Worm (Caenorhabditis elegans) whole organism, midembryonic: ENCODE measurements around the gene frpr-2.

Source experiments
- T22C8.4 ChIP-seq: fragments of 200-800 bp; sonication (Bioruptor generic); IDR thresholded peaks from 2 replicates; pipeline ENCODE4 v1.3.6; 2022; ENCODE audit warnings: missing genetic modification characterization, missing compliant biosample characterization
- cog-1 ChIP-seq: sonication (generic microtip); optimal IDR thresholded peaks from 2 replicates; lab custom pipeline; 2016; ENCODE audit warnings: missing genetic modification characterization, missing compliant biosample characterization
- flt-1 ChIP-seq: fragments of 200-800 bp; sonication (Bioruptor generic); IDR thresholded peaks from 2 replicates; pipeline ENCODE4 v1.3.6; 2022; ENCODE audit warnings: missing genetic modification characterization, missing compliant biosample characterization
- klf-2 ChIP-seq: fragments of 200-800 bp; sonication (Bioruptor generic); conservative IDR thresholded peaks from 2 replicates; pipeline ENCODE4 v1.3.6; 2022; ENCODE audit warnings: missing genetic modification reagents, missing genetic modification characterization, missing compliant biosample characterization
- med-1 ChIP-seq: sonication (generic microtip); optimal IDR thresholded peaks from 2 replicates; lab custom pipeline; 2017; ENCODE audit warnings: missing genetic modification characterization, mild to moderate bottlenecking, missing compliant biosample characterization, antibody characterized with exemption, missing genetic modification reagents; ENCODE audit not compliant: insufficient read depth
- ref-1 ChIP-seq: fragments of 200-800 bp; sonication (Bioruptor generic); conservative IDR thresholded peaks from 2 replicates; pipeline ENCODE4 v1.3.6; 2022; ENCODE audit warnings: missing genetic modification reagents, missing genetic modification characterization, missing compliant biosample characterization
- tab-1 ChIP-seq: fragments of 200-800 bp; sonication (Bioruptor generic); IDR thresholded peaks from 2 replicates; pipeline ENCODE4 v1.3.6; 2022; ENCODE audit warnings: missing genetic modification characterization, missing compliant biosample characterization
- ztf-23 ChIP-seq: fragments of 200-800 bp; sonication (Bioruptor generic); IDR thresholded peaks from 2 replicates; pipeline ENCODE4 v1.3.6; 2022; ENCODE audit warnings: missing genetic modification reagents, missing genetic modification characterization, missing compliant biosample characterization
- ztf-29 ChIP-seq: fragments of 200-800 bp; sonication (Bioruptor generic); IDR thresholded peaks from 2 replicates; pipeline ENCODE4 v1.3.6; 2022; ENCODE audit warnings: missing genetic modification reagents, missing genetic modification characterization, missing compliant biosample characterization

The frpr-2 gene

ce11 chrX:13002322-13002721 is 37.1 kb downstream of the frpr-2 start:
- TF ChIP-seq cog-1, result no peak
- no peak for TF ChIP-seq tab-1 (GFP tag; lab: Robert Waterston, UW)
- TF ChIP-seq ref-1, result no peak
- no peak for TF ChIP-seq ztf-29
- TF ChIP-seq med-1 (GFP tag; lab: Kevin White, UChicago), result no peak
- no peak for TF ChIP-seq T22C8.4 (GFP tag; lab: Robert Waterston, UW)
- no peak for TF ChIP-seq flt-1 (GFP tag; lab: Robert Waterston, UW)
- TF ChIP-seq ztf-23 (GFP tag; lab: Robert Waterston, UW), result no peak
- TF ChIP-seq klf-2 (GFP tag; lab: Robert Waterston, UW), result no peak

DNA sequence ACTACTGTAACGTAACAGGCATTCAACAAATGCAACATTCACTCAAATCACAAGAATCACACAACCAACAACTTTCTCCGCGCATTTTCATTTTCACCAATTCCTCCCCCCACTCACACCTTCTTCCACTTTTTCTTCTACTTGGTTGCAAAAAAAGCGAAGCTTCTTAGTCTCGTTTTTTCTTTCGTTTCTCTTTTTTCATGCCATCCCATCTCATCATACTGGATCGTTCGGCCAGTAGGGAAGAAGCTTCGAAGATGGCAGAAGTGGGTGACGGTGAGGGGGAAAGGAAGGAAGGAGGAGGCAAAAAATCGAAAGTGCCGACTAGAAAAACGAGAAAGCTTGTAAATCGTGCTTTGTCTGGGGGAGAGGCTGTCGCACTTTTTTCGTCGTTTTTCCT is 37.8 kb downstream of the frpr-2 start:
- no peak for TF ChIP-seq T22C8.4 (GFP tag; lab: Robert Waterston, UW)
- no peak for TF ChIP-seq tab-1 (GFP tag; lab: Robert Waterston, UW)
- TF ChIP-seq klf-2 (GFP tag; lab: Robert Waterston, UW), result no peak
- TF ChIP-seq flt-1 (GFP tag; lab: Robert Waterston, UW), result no peak
- TF ChIP-seq ztf-23 (GFP tag; lab: Robert Waterston, UW), result no peak
- no peak for TF ChIP-seq cog-1
- TF ChIP-seq ztf-29, result no peak
- no peak for TF ChIP-seq med-1 (GFP tag; lab: Kevin White, UChicago)
- TF ChIP-seq ref-1, result no peak

DNA sequence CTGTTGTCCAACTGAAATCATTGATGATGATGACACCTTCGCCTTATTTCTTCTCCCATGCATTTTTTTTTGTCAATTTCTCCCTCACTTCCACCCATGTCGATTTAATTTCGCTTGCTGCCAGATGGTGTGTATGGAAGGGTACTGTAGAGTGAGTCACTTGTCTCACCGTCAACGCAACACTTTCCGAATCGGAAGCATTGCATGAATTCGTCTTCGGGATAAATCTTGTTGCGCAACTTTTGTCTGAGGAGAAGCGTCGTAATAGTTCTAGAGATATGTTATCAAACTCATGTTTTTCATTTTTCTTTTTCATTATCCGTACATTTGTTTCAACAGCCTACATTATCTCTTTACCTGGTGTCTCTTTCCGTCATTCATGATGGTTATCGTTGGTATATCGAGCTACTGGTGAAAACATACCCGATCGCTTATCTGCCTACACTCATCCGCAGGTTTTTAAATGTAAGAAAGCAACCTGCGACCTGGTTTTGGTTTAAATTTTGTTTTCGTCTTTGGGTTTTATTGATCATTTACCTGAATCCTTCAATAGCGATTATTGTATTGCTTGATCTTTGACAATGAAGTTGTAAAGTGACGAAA is 39.3 kb downstream of the frpr-2 start:
- TF ChIP-seq flt-1 (GFP tag; lab: Robert Waterston, UW), result no peak
- TF ChIP-seq med-1 (GFP tag; lab: Kevin White, UChicago), result no peak
- no peak for TF ChIP-seq ztf-23 (GFP tag; lab: Robert Waterston, UW)
- no peak for TF ChIP-seq ztf-29

DNA sequence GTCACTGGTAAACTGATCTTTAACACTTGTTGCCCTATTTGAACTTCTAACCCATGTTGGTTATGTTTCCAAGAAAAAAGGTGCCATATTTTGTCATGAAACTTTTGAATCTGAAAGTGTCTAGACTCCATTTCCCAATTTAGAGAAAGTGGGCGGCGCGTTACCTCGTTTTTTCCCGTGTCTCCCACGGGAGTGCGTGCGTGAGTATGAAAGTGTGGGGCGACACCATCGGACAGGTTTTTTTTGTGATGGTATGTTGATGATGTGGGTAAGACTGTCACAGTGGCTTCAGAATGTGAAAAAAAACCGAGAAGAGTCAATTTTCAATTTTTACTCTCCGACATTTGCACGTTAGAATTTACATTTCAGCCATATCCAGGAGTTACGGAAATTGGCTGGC is 40.5 kb downstream of the frpr-2 start:
- TF ChIP-seq med-1 (GFP tag; lab: Kevin White, UChicago) (no peak), ref-1 (no peak), cog-1 (no peak), klf-2 (GFP tag; lab: Robert Waterston, UW) (no peak), ztf-23 (GFP tag; lab: Robert Waterston, UW) (no peak), ztf-29 (no peak), tab-1 (GFP tag; lab: Robert Waterston, UW) (no peak)

DNA sequence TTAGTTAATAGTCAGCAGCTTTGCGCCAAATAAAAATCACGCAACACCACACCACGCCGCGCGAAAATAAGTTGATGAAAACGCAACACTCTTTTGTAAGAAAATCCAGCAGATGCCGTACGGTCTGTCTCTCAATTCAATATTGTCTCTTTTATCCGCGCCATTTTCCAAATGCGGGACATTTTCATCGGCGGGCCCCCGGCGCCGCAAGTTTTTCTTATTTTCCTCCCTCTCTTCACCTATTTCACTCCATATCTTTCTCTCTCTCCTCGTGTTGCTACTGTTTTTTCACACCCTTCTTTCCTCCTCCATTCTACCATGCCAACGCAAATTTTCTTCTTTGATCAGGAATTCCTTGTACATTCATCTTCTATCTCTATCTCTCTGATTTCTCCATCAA is 41.1 kb downstream of the frpr-2 start:
- TF ChIP-seq T22C8.4 (GFP tag; lab: Robert Waterston, UW) (no peak), ztf-23 (GFP tag; lab: Robert Waterston, UW) (no peak), ztf-29 (no peak), tab-1 (GFP tag; lab: Robert Waterston, UW) (no peak), klf-2 (GFP tag; lab: Robert Waterston, UW) (no peak), cog-1 (no peak), ref-1 (no peak), med-1 (GFP tag; lab: Kevin White, UChicago) (no peak), flt-1 (GFP tag; lab: Robert Waterston, UW) (no peak)

DNA sequence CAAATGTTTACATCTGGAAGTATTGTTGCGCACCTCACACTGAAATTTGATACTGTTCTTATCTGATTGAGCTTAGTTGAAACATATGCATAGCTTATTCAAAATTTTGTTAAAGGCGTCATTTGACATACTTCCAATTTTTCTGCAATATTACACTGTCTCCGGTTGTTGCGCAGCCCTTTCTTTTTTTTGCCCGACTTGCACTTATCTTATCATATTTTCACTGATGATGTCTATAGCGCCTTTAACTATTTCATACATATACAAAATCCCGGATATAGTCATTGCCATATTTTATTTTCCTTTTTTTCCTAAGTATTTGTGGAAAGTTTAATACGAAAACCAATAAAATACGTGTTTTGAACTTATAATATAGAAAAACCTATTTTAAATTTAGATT is 41.5 kb downstream of the frpr-2 start:
- no peak for TF ChIP-seq klf-2 (GFP tag; lab: Robert Waterston, UW)
- no peak for TF ChIP-seq ztf-23 (GFP tag; lab: Robert Waterston, UW)
- TF ChIP-seq tab-1 (GFP tag; lab: Robert Waterston, UW), result no peak
- no peak for TF ChIP-seq T22C8.4 (GFP tag; lab: Robert Waterston, UW)
- no peak for TF ChIP-seq med-1 (GFP tag; lab: Kevin White, UChicago)
- no peak for TF ChIP-seq flt-1 (GFP tag; lab: Robert Waterston, UW)
- no peak for TF ChIP-seq ref-1
- no peak for TF ChIP-seq cog-1

DNA sequence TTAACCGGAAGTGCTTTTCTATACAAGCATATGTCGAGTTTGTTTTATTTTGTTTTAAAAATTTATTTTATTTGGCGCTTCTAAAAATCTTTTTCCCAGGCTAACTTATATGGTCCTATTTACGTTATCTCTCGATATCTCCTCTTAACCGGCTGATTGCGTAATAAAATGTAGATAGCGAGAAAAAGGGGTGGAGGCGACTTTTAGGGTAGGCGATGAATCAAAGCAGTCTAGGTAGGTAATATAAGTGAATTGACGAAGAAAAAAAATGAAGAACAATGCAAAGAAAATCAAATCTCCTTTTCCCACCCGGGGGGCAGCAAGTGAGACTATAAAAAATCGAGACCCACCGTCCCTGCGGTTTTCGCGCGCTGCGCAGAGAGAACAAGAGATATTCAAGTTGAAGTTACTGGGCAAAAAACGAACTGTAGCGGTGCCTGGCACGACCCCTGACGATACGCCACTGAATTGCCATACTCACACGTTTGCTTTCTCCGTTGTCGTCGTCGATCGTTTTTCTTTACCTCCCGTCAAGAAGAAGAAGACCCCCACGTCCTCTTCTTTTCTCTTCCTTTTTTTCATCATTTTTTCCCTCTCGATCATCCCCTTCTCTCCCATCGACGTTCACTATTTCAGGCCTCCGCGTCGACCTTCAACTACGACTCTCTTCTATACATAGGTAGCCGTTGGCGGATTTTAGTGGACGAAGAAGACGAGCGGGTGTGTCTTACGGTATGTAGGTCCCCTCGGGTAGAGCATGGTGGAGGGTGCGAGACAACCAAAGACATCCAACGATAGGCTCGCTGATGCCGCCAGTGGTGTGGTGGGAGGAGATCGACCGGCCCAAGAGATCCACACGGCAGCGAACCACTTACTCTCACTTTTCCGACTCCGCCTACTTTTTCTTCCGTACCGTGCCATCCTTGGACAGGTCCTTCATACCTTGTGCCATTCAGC is 42.9 kb downstream of the frpr-2 start, which contains the start of gene nhr-25:
Gene nhr-25 (plus strand): TSS at position 637 of the 957 bp plus-strand sequence.
- TF ChIP-seq tab-1 (GFP tag; lab: Robert Waterston, UW), result no peak
- TF ChIP-seq cog-1, result no peak
- TF ChIP-seq T22C8.4 (GFP tag; lab: Robert Waterston, UW), result no peak
- TF ChIP-seq klf-2 (GFP tag; lab: Robert Waterston, UW), result no peak
- TF ChIP-seq flt-1 (GFP tag; lab: Robert Waterston, UW), result no peak
- no peak for TF ChIP-seq ref-1

ce11 chrX:13008895-13009294 is 43.6 kb downstream of the frpr-2 start:
- TF ChIP-seq T22C8.4 (GFP tag; lab: Robert Waterston, UW) (no peak), cog-1 (no peak), tab-1 (GFP tag; lab: Robert Waterston, UW) (no peak), ref-1 (no peak), flt-1 (GFP tag; lab: Robert Waterston, UW) (no peak), ztf-23 (GFP tag; lab: Robert Waterston, UW) (no peak), klf-2 (GFP tag; lab: Robert Waterston, UW) (no peak), med-1 (GFP tag; lab: Kevin White, UChicago) (no peak), ztf-29 (no peak)

ce11 chrX:13009645-13010044 is 44.4 kb downstream of the frpr-2 start:
- TF ChIP-seq ref-1 (no peak), med-1 (GFP tag; lab: Kevin White, UChicago) (no peak), klf-2 (GFP tag; lab: Robert Waterston, UW) (no peak), flt-1 (GFP tag; lab: Robert Waterston, UW) (no peak), ztf-23 (GFP tag; lab: Robert Waterston, UW) (no peak), tab-1 (GFP tag; lab: Robert Waterston, UW) (no peak), ztf-29 (no peak), T22C8.4 (GFP tag; lab: Robert Waterston, UW) (no peak), cog-1 (no peak)
